Fruit fly (Drosophila melanogaster): Measurements from ENCODE around the gene Eogt.

Eogt gene

dm6 chr2L:2382971-2383370, 2.1 kb downstream of the Eogt start, which contains the start of gene PIG-Wa (continued):
- TF ChIP-seq chm (GFP tag; IDR thresholded peaks at IDR 0.05) = no peak
- no peak for TF ChIP-seq exex (tag; optimal IDR thresholded peaks at IDR 0.05)
- TF ChIP-seq CG10147 (GFP tag; optimal IDR thresholded peaks at IDR 0.05) = no peak
- no peak for TF ChIP-seq CG12744 (GFP tag; optimal IDR thresholded peaks at IDR 0.05)
- TF ChIP-seq CG32767 (GFP tag; IDR thresholded peaks at IDR 0.05) = no peak
- no peak for TF ChIP-seq CG10267 (tag; optimal IDR thresholded peaks at IDR 0.05)
- TF ChIP-seq CG9727 (GFP tag; optimal IDR thresholded peaks at IDR 0.05) = no peak
- no peak for TF ChIP-seq CG10979 (tag; optimal IDR thresholded peaks at IDR 0.05)
- TF ChIP-seq CG6254 (GFP tag; optimal IDR thresholded peaks at IDR 0.05) = no peak
- TF ChIP-seq dan (GFP tag; IDR thresholded peaks at IDR 0.05) = no peak
- TF ChIP-seq CG13624 (GFP tag; optimal IDR thresholded peaks at IDR 0.05) = no peak
- TF ChIP-seq Rfx (GFP tag; IDR thresholded peaks at IDR 0.05) = no peak
- TF ChIP-seq ranshi (GFP tag; IDR thresholded peaks at IDR 0.05) = no peak
- TF ChIP-seq CG15011 (GFP tag; optimal IDR thresholded peaks at IDR 0.05) = no peak
- TF ChIP-seq CG9932 (GFP tag; IDR thresholded peaks at IDR 0.05) = no peak
- TF ChIP-seq B-H1 (GFP tag; IDR thresholded peaks at IDR 0.05) = no peak
- TF ChIP-seq gfzf (GFP tag; optimal IDR thresholded peaks at IDR 0.05) = peak; percentile 71
- peak; percentile 19 for TF ChIP-seq CG9797 (GFP tag; optimal IDR thresholded peaks at IDR 0.05)
- no peak; the same call in 1 of the 2 replicates for TF ChIP-seq sob (GFP tag; IDR thresholded peaks at IDR 0.05)
- TF ChIP-seq CG17359 (tag; optimal IDR thresholded peaks at IDR 0.05) = no peak
- TF ChIP-seq B-H2 (GFP tag; optimal IDR thresholded peaks at IDR 0.05) = no peak
- peak; percentile 13 for TF ChIP-seq CoRest (tag; optimal IDR thresholded peaks at IDR 0.05)
- TF ChIP-seq Ada2b (GFP tag; IDR thresholded peaks at IDR 0.05) = no peak
- peak; percentile 86 for TF ChIP-seq Myb (GFP tag; optimal IDR thresholded peaks at IDR 0.05)
- TF ChIP-seq Mes4 (GFP tag; optimal IDR thresholded peaks at IDR 0.05) = no peak
- no peak for TF ChIP-seq CG12769 (tag; optimal IDR thresholded peaks at IDR 0.05)
- TF ChIP-seq sens (GFP tag) = peak; percentile 63
- no peak for TF ChIP-seq tll (GFP tag; optimal IDR thresholded peaks at IDR 0.05)
- peak; percentile 80 for TF ChIP-seq nerfin-1 (tag; optimal IDR thresholded peaks at IDR 0.05)
- no peak for TF ChIP-seq phol (tag; optimal IDR thresholded peaks at IDR 0.05)
- peak; percentile 8 for TF ChIP-seq YL-1 (GFP tag; optimal IDR thresholded peaks at IDR 0.05)
- no peak for TF ChIP-seq CG10431 (GFP tag; optimal IDR thresholded peaks at IDR 0.05)
- TF ChIP-seq Dbx (GFP tag; IDR thresholded peaks at IDR 0.05) = no peak
- no peak for TF ChIP-seq CG31388 (GFP tag; optimal IDR thresholded peaks at IDR 0.05)
- no peak for TF ChIP-seq lmd (GFP tag; IDR thresholded peaks at IDR 0.05)
- TF ChIP-seq Kr (GFP tag; optimal IDR thresholded peaks at IDR 0.05) = no peak
- TF ChIP-seq Deaf1 (tag; optimal IDR thresholded peaks at IDR 0.05) = no peak
- no peak for TF ChIP-seq CG8924 (tag; optimal IDR thresholded peaks at IDR 0.05)
- no peak for TF ChIP-seq ind (GFP tag; optimal IDR thresholded peaks at IDR 0.05)
- TF ChIP-seq CG3281 (GFP tag; optimal IDR thresholded peaks at IDR 0.05) = no peak
- TF ChIP-seq CG13123 (GFP tag; optimal IDR thresholded peaks at IDR 0.05) = no peak
- no peak for TF ChIP-seq Dfd (GFP tag; optimal IDR thresholded peaks at IDR 0.05)
- TF ChIP-seq tgo (GFP tag; IDR thresholded peaks at IDR 0.05) = no peak
- TF ChIP-seq CG14014 (GFP tag; IDR thresholded peaks at IDR 0.05) = no peak
- TF ChIP-seq CG12391 (tag; optimal IDR thresholded peaks at IDR 0.05) = no peak
- peak; percentile 59; the same call in 2 of the 3 replicates for TF ChIP-seq CG34224 (GFP tag; IDR thresholded peaks at IDR 0.05; ENCODE audit: partially characterized antibody)
- no peak for TF ChIP-seq Pdp1 (GFP tag; optimal IDR thresholded peaks at IDR 0.05)
- no peak for TF ChIP-seq CG12942 (GFP tag; optimal IDR thresholded peaks at IDR 0.05)
- TF ChIP-seq Ptx1 (GFP tag; IDR thresholded peaks at IDR 0.05) = no peak
- no peak for TF ChIP-seq CG10209 (GFP tag; optimal IDR thresholded peaks at IDR 0.05)
- no peak for TF ChIP-seq hbn (GFP tag; IDR thresholded peaks at IDR 0.05; ENCODE audit: partially characterized antibody)
- no peak for TF ChIP-seq sug (tag; optimal IDR thresholded peaks at IDR 0.05)

Data from whole organism, embryonic.